Fruit fly (Drosophila melanogaster) ovary, adult (tissue): ENCODE results near the gene Mob2.
A peak's percentile ranks its signal among the peaks of the same experiment; 100 is the strongest.

Experiments
- CG17801 ChIP-seq: fragments of 200-800 bp; optimal IDR thresholded peaks from 2 replicates; lab custom pipeline; 2019; ENCODE audit warnings: missing biosample characterization, mild to moderate bottlenecking, missing genetic modification characterization, moderate library complexity; ENCODE audit not compliant: partially characterized antibody

Mob2 gene

DNA sequence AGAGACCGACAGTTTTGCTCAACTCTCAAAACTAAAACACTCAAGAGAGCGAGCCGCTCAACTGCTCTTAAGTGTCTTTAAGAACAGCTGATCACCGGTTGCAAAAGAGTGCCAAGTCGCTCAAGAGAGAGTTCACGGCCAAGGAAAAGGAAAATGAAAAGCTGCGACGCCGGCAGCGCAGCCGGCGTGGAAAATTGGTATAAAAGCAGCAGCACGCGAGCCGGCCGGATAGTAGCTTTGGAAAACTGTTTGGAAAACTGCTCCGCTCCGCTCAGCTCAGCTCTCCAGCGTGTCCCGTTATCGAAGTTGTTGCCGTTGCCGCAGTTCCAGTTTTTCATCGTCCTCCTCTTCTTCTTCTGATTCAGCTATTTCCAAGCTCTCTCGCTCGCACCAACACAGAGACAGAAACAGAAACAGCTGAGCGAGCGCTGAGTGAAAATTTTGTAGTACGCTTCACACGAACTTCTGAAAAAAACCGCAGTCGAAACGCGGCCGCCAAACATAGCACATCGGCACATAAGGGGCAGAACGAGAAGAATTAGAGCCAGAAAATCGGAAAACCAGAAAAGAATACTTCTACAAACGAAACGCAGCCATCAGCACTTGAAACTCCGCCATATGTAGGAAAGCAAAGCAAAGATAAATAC lies 74.6 kb downstream of the Mob2 start, which contains the start of gene chrb:
Gene chrb, plus strand, starts transcription at position 224 of the 647 bp plus-strand sequence.
- peak; percentile 55 for TF ChIP-seq CG17801

DNA sequence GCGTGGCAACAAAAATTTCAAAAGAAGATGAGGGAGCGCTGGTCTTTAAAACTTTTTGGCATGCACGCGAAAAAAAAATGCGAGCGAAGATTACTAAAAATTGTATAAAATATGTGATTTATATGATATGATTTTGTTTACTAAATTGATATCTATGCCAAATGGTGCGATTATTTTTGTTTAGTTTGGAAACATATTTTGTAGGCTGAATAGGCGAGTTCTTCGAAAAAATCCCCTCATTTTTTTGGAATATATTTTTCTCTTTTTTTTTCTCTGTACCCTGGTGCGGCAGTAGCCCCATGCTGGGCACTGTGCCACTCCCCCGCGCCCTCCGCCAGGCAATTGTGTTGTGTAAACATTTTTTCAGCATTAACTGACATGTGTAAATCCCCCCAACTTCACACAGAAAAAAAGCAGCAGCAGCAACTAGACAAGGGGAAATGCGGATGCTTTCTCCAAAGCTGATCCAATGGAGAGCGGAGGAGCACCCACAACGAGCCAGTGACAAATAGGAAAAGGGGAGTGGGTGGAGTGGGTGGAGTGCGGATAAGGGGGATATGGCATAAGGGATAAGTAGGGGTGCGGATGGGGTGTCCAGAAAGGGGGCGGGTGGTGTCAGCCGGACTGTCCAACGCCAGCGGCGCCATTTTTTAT lies 76.0 kb downstream of the Mob2 start:
- TF ChIP-seq CG17801, result no peak

DNA sequence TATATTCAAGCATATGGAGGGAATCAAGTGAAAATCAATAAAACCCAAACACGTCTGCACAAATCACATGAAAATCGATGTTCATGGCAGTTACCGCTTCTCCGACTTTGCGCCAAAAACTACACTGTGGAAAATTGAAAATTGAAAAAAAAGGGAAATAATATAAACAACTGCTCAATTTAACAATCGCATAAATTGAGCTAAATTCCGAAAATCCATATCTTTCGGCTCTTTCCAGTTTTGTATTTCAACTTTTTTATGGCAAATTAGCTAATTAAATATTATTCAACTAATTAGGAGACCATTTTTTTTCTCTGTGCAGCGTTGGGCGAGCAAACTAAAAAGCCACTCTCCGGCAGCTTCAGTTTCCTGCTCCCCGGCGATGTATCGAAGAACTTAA lies 77.5 kb downstream of the Mob2 start:
- no peak for TF ChIP-seq CG17801

DNA sequence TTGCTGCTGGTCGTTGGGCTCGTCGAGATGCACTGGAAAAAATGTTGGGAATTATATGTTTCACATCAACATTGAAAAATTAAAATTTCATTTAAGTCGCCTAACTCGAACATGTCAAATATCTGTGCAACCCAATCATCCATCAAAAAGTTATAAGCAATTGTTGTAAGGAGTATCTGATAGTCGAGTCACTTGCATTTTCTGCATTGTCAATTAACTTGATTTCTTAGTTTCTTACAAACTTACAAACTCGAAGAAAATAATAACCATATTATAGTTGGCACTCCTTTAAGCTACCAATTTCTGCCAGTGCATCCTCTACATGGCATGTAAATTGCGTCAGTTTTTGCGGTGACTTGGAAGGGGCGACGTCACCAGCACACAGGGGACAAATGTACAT lies 78.9 kb downstream of the Mob2 start:
- TF ChIP-seq CG17801, result no peak

DNA sequence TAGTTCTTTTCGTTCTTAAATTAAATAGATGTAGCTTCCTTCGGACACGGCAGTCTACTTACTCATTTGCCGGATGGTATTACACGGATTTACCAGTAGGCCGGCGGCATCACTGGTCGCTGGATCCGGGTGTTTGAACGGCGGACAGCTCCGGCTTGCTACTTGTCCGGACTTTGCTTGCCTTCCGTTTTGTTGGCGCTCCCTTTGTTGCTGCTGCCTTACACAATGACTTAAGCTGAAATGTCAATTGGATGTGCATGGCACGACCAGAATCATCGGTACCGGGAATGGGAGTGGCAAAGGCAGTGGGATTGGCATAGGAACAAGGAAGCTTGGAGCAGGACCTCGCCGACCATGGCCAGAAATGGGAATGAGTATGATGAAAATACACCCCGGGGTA lies 81.7 kb downstream of the Mob2 start:
- TF ChIP-seq CG17801, result no peak

DNA sequence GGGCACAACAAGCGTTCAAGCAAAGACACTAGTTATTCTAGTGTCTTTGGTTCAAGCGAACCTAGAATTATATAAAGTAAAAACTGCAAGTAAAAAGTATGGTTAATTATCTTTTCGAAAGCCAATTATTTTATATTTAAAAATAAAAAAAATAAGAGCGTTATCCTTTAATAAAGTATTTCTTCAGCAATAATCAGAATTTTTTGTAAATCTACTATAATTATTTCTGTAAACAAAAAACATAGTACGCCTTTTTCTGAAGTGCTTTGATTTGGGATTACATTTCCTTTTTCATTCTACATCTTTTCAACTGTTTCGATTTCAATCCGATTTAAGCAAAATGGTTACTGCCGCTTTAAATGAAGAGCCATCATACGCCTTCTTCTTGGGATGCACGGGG lies 87.4 kb downstream of the Mob2 start, which contains the start of gene Vha16-2:
Gene Vha16-2, plus strand, starts transcription at position 301 of the 400 bp plus-strand sequence.
- TF ChIP-seq CG17801, result no peak

DNA sequence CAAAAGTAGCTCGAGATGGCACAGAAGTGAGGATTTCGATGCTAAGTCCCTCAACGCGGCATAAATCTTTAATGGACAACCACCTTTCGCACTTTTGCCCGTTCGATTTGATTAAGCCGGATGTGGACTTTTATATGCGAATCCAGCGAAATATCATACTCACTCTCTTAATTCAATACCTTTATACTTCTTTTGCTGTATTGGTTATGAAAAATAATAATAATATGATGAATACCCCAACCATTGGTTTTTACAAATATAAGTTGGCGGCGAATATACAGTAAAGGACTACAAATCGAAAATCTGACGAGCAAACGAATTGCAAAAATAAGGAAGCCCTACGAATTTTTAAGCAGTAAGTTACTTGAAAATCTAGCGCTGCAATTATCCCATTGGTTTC lies 89.0 kb downstream of the Mob2 start, which contains the start of gene Vha16-3:
Gene Vha16-3, plus strand, starts transcription at position 301 of the 400 bp plus-strand sequence.
- no peak for TF ChIP-seq CG17801
